Fruit fly (Drosophila melanogaster): Measurements from ENCODE around the gene Traf6.

Traf6 gene

dm6 chrX:8143537-8143936 is 13.6 kb downstream of the Traf6 start, which contains the start of gene CG17982:
Gene CG17982, minus strand, starts transcription at chrX:8143835.
- peak; percentile 96 for TF ChIP-seq Eip78C (GFP tag)
- TF ChIP-seq CG3919 (GFP tag; optimal IDR thresholded peaks at IDR 0.05), result peak; percentile 94
- TF ChIP-seq CG7368 (GFP tag; optimal IDR thresholded peaks at IDR 0.05), result peak; percentile 92
- TF ChIP-seq Ets96B (tag; optimal IDR thresholded peaks at IDR 0.05), result peak; percentile 90
- TF ChIP-seq net (GFP tag; optimal IDR thresholded peaks at IDR 0.05), result peak; percentile 93
- TF ChIP-seq CG32006 (GFP tag; optimal IDR thresholded peaks at IDR 0.05), result peak; percentile 84
- peak; percentile 94 for TF ChIP-seq Eip75B (GFP tag; optimal IDR thresholded peaks at IDR 0.05)
- peak; percentile 96 for TF ChIP-seq Sox14 (GFP tag; optimal IDR thresholded peaks at IDR 0.05)
- no peak for TF ChIP-seq spab (GFP tag; optimal IDR thresholded peaks at IDR 0.05)
- TF ChIP-seq CG15336 (GFP tag; IDR thresholded peaks at IDR 0.05), result peak; percentile 97
- TF ChIP-seq eg (GFP tag; IDR thresholded peaks at IDR 0.05), result peak; percentile 90
- TF ChIP-seq esn (GFP tag; optimal IDR thresholded peaks at IDR 0.05), result peak; percentile 96
- TF ChIP-seq CG3032 (tag; optimal IDR thresholded peaks at IDR 0.05), result peak; percentile 87
- peak; percentile 94 for TF ChIP-seq lz (GFP tag; optimal IDR thresholded peaks at IDR 0.05)
- peak; percentile 91 for TF ChIP-seq acj6 (GFP tag; optimal IDR thresholded peaks at IDR 0.05)
- peak; percentile 94 for TF ChIP-seq topi (GFP tag; optimal IDR thresholded peaks at IDR 0.05)
- peak; percentile 80 for TF ChIP-seq dac (GFP tag; optimal IDR thresholded peaks at IDR 0.05)
- TF ChIP-seq CG16779 (tag; optimal IDR thresholded peaks at IDR 0.05), result no peak
- TF ChIP-seq CG31627 (GFP tag; optimal IDR thresholded peaks at IDR 0.05), result peak; percentile 94
- peak; percentile 74 for TF ChIP-seq fd59A (GFP tag; optimal IDR thresholded peaks at IDR 0.05)
- TF ChIP-seq Met (GFP tag; optimal IDR thresholded peaks at IDR 0.05), result peak; percentile 95
- TF ChIP-seq Sox102F (GFP tag; optimal IDR thresholded peaks at IDR 0.05), result peak; percentile 95
- peak; percentile 86 for TF ChIP-seq Lpt (GFP tag; optimal IDR thresholded peaks at IDR 0.05)
- TF ChIP-seq CG10631 (GFP tag; optimal IDR thresholded peaks at IDR 0.05), result peak; percentile 90
- peak; percentile 77 for TF ChIP-seq CG11762 (GFP tag; optimal IDR thresholded peaks at IDR 0.05; ENCODE audit: insufficient read depth)
- peak; percentile 85 for TF ChIP-seq CG6808 (GFP tag; optimal IDR thresholded peaks at IDR 0.05)
- TF ChIP-seq CG6854 (GFP tag; optimal IDR thresholded peaks at IDR 0.05), result peak; percentile 76
- no peak for TF ChIP-seq Blimp-1 (GFP tag; optimal IDR thresholded peaks at IDR 0.05)
- peak; percentile 94 for TF ChIP-seq pdm3 (GFP tag; optimal IDR thresholded peaks at IDR 0.05)
- TF ChIP-seq vri (GFP tag; optimal IDR thresholded peaks at IDR 0.05), result no peak
- TF ChIP-seq CG4318 (GFP tag; optimal IDR thresholded peaks at IDR 0.05), result no peak
- peak; percentile 72 for TF ChIP-seq CG11902 (GFP tag; optimal IDR thresholded peaks at IDR 0.05)
- peak; percentile 66 for TF ChIP-seq fkh (GFP tag; optimal IDR thresholded peaks at IDR 0.05)
- peak; percentile 85 for TF ChIP-seq CG8119 (GFP tag; IDR thresholded peaks at IDR 0.05)
- TF ChIP-seq CG6276 (GFP tag; optimal IDR thresholded peaks at IDR 0.05), result peak; percentile 92
- peak in 1 of 2 experiments; percentile 88 for TF ChIP-seq ss (GFP tag; optimal IDR thresholded peaks at IDR 0.05)
- peak; percentile 90 for TF ChIP-seq Eip93F (GFP tag; optimal IDR thresholded peaks at IDR 0.05)
- TF ChIP-seq Hr39 (GFP tag; optimal IDR thresholded peaks at IDR 0.05), result peak; percentile 93
- TF ChIP-seq salr (GFP tag; optimal IDR thresholded peaks at IDR 0.05), result peak; percentile 77 to 80
- peak; percentile 91 for TF ChIP-seq CG34406 (GFP tag; optimal IDR thresholded peaks at IDR 0.05)
- TF ChIP-seq OdsH (GFP tag; optimal IDR thresholded peaks at IDR 0.05), result peak; percentile 90
- peak; percentile 85 for TF ChIP-seq dsx (GFP tag; optimal IDR thresholded peaks at IDR 0.05; ENCODE audit: poor library complexity, severe bottlenecking)
- peak; percentile 82 for TF ChIP-seq CG1621 (tag; optimal IDR thresholded peaks at IDR 0.05)
- TF ChIP-seq CG10669 (GFP tag; optimal IDR thresholded peaks at IDR 0.05), result peak; percentile 91
- TF ChIP-seq achi (GFP tag; optimal IDR thresholded peaks at IDR 0.05), result peak; percentile 98
- peak; percentile 81 for TF ChIP-seq CG8319 (GFP tag; optimal IDR thresholded peaks at IDR 0.05)
- peak; percentile 90 for TF ChIP-seq CG8632 (GFP tag; optimal IDR thresholded peaks at IDR 0.05)
- peak; percentile 68 for TF ChIP-seq fd85E (GFP tag; optimal IDR thresholded peaks at IDR 0.05)
- TF ChIP-seq Sox15 (GFP tag; optimal IDR thresholded peaks at IDR 0.05), result peak; percentile 77
- peak; percentile 89 for TF ChIP-seq CG6792 (GFP tag; optimal IDR thresholded peaks at IDR 0.05)
- peak; percentile 24 for TF ChIP-seq Hr38 (GFP tag; optimal IDR thresholded peaks at IDR 0.05)
- TF ChIP-seq CG6163 (GFP tag; IDR thresholded peaks at IDR 0.05), result peak; percentile 93
